Fruit fly (Drosophila melanogaster): ENCODE data around the gene Gas41.
A peak's percentile ranks its signal among the peaks of the same experiment; 100 is the strongest.

The Gas41 gene

dm6 chr2L:6956725-6957124, 6.7 kb upstream of the Gas41 start, which contains the start of the genes CG13775 and CG3430 (continued):
- peak; percentile 37; the same call in 1 of the 2 replicates for TF ChIP-seq CG2129 (GFP tag; IDR thresholded peaks at IDR 0.05; ENCODE audit: partially characterized antibody)
- no peak for TF ChIP-seq fru (optimal IDR thresholded peaks at IDR 0.05)
- TF ChIP-seq CG2712 (tag; optimal IDR thresholded peaks at IDR 0.05) = no peak
- no peak for TF ChIP-seq crc (GFP tag; optimal IDR thresholded peaks at IDR 0.05)
- no peak for TF ChIP-seq Meics (GFP tag; optimal IDR thresholded peaks at IDR 0.05)
- no peak for TF ChIP-seq CG11093 (GFP tag; IDR thresholded peaks at IDR 0.05)
- peak; percentile 0 for TF ChIP-seq CG15696 (tag; optimal IDR thresholded peaks at IDR 0.05)
- TF ChIP-seq az2 (GFP tag; optimal IDR thresholded peaks at IDR 0.05) = no peak
- TF ChIP-seq gsb-n (tag; optimal IDR thresholded peaks at IDR 0.05) = no peak
- TF ChIP-seq Vsx1 (GFP tag; optimal IDR thresholded peaks at IDR 0.05) = no peak
- no peak for TF ChIP-seq Lpt (GFP tag; optimal IDR thresholded peaks at IDR 0.05)
- TF ChIP-seq croc (GFP tag; conservative IDR thresholded peaks at IDR 0.05) = no peak
- TF ChIP-seq Doc2 (GFP tag; IDR thresholded peaks at IDR 0.05) = no peak
- TF ChIP-seq maf-S (GFP tag; optimal IDR thresholded peaks at IDR 0.05) = no peak
- no peak for TF ChIP-seq Optix (GFP tag; IDR thresholded peaks at IDR 0.05)
- no peak for TF ChIP-seq toy (GFP tag; IDR thresholded peaks at IDR 0.05)
- TF ChIP-seq CG2678 (tag; optimal IDR thresholded peaks at IDR 0.05) = no peak
- no peak for TF ChIP-seq Stat92E (GFP tag; optimal IDR thresholded peaks at IDR 0.05)
- TF ChIP-seq gcm (GFP tag; optimal IDR thresholded peaks at IDR 0.05) = no peak
- no peak for TF ChIP-seq ash1 (GFP tag; optimal IDR thresholded peaks at IDR 0.05)
- no peak for TF ChIP-seq ind (GFP tag; optimal IDR thresholded peaks at IDR 0.05)
- TF ChIP-seq CG4707 (GFP tag; optimal IDR thresholded peaks at IDR 0.05) = no peak
- peak; percentile 46 for TF ChIP-seq CG7786 (GFP tag; optimal IDR thresholded peaks at IDR 0.05)
- TF ChIP-seq lab (GFP tag; optimal IDR thresholded peaks at IDR 0.05) = no peak
- peak; percentile 89 for TF ChIP-seq CG7928 (GFP tag; optimal IDR thresholded peaks at IDR 0.05)
- TF ChIP-seq CG3995 (GFP tag; optimal IDR thresholded peaks at IDR 0.05) = no peak
- no peak for TF ChIP-seq D19B (GFP tag; optimal IDR thresholded peaks at IDR 0.05)
- no peak for TF ChIP-seq C15 (GFP tag; IDR thresholded peaks at IDR 0.05)
- no peak for TF ChIP-seq CG10543 (GFP tag; optimal IDR thresholded peaks at IDR 0.05)
- no peak for TF ChIP-seq chn (GFP tag; optimal IDR thresholded peaks at IDR 0.05)
- peak; percentile 2 for TF ChIP-seq CG4820 (GFP tag; optimal IDR thresholded peaks at IDR 0.05)
- TF ChIP-seq esg (GFP tag; conservative IDR thresholded peaks at IDR 0.05) = no peak
- TF ChIP-seq CG7963 (GFP tag; IDR thresholded peaks at IDR 0.05; ENCODE audit: partially characterized antibody) = no peak
- no peak for TF ChIP-seq CG12299 (tag; optimal IDR thresholded peaks at IDR 0.05)
- TF ChIP-seq CG11398 (GFP tag; optimal IDR thresholded peaks at IDR 0.05) = no peak
- no peak for TF ChIP-seq ab (GFP tag; optimal IDR thresholded peaks at IDR 0.05)
- TF ChIP-seq CG4854 (GFP tag; optimal IDR thresholded peaks at IDR 0.05) = no peak
- TF ChIP-seq Lhr (GFP tag; optimal IDR thresholded peaks at IDR 0.05) = no peak
- no peak for TF ChIP-seq gem (tag; optimal IDR thresholded peaks at IDR 0.05)
- no peak for TF ChIP-seq D (optimal IDR thresholded peaks at IDR 0.05)
- TF ChIP-seq D (GFP tag; optimal IDR thresholded peaks at IDR 0.05) = no peak
- no peak for TF ChIP-seq jigr1 (GFP tag; IDR thresholded peaks at IDR 0.05)
- no peak for TF ChIP-seq lola (GFP tag; optimal IDR thresholded peaks at IDR 0.05)
- no peak for TF ChIP-seq slou (GFP tag; optimal IDR thresholded peaks at IDR 0.05)
- no peak for TF ChIP-seq corto (GFP tag; optimal IDR thresholded peaks at IDR 0.05)
- no peak for TF ChIP-seq Jarid2 (GFP tag; optimal IDR thresholded peaks at IDR 0.05)
- no peak for TF ChIP-seq grn (GFP tag; optimal IDR thresholded peaks at IDR 0.05)
- TF ChIP-seq CG13123 (GFP tag; optimal IDR thresholded peaks at IDR 0.05) = no peak
- TF ChIP-seq kni (GFP tag; optimal IDR thresholded peaks at IDR 0.05) = no peak
- peak; percentile 28 for TF ChIP-seq mirr (GFP tag; optimal IDR thresholded peaks at IDR 0.05)
- peak; percentile 67 for TF ChIP-seq Rfx (GFP tag; IDR thresholded peaks at IDR 0.05)
- no peak for TF ChIP-seq en (GFP tag; optimal IDR thresholded peaks at IDR 0.05)

Measured in whole organism, embryonic.